Fruit fly (Drosophila melanogaster): ENCODE data around the gene S-Lap2.

The S-Lap2 gene

dm6 chr3L:8619588-8619987, at the start of gene S-Lap2:
Gene S-Lap2 (plus strand): TSS chr3L:8619888.
- TF ChIP-seq h (optimal IDR thresholded peaks at IDR 0.05) (no peak), psq (optimal IDR thresholded peaks at IDR 0.05) (no peak), Sin3A (optimal IDR thresholded peaks at IDR 0.05) (no peak), Myc (optimal IDR thresholded peaks at IDR 0.05) (no peak), insv (optimal IDR thresholded peaks at IDR 0.05) (no peak), ttk (optimal IDR thresholded peaks at IDR 0.05) (no peak)

dm6 chr3L:8575844-8576842, 43.5 kb upstream of the S-Lap2 start, which contains the start of the genes CG6638 and CG43078:
Gene CG6638 (minus strand): TSS chr3L:8576078.
Gene CG43078 (plus strand): TSS chr3L:8576808.
- TF ChIP-seq Myc (optimal IDR thresholded peaks at IDR 0.05) = no peak
- no peak for TF ChIP-seq h (optimal IDR thresholded peaks at IDR 0.05)
- no peak for TF ChIP-seq Sin3A (optimal IDR thresholded peaks at IDR 0.05)
- no peak for TF ChIP-seq ttk (optimal IDR thresholded peaks at IDR 0.05)
- TF ChIP-seq insv (optimal IDR thresholded peaks at IDR 0.05) = no peak
- TF ChIP-seq psq (optimal IDR thresholded peaks at IDR 0.05) = no peak

DNA sequence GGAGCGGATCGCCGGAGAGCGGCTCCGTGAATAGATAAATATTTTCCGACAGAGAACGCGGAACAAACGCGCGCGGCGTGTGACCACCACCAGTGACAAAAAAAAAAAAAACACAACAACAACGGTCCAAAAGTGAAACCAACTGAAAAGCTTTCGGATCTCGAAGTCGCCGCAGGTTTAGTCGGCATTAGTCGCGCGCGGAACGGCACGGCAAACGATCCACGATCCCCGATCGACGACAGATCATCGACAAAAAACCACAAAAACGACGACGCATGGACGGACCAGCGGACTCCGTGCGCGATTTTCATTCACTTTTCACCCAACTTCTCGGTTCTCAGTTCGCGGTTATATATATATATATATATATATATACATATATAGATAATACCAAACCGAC, 41.2 kb upstream of the S-Lap2 start:
- TF ChIP-seq insv (optimal IDR thresholded peaks at IDR 0.05) (no peak), ttk (optimal IDR thresholded peaks at IDR 0.05) (no peak), Myc (optimal IDR thresholded peaks at IDR 0.05) (no peak), h (optimal IDR thresholded peaks at IDR 0.05) (no peak), Sin3A (optimal IDR thresholded peaks at IDR 0.05) (no peak), psq (optimal IDR thresholded peaks at IDR 0.05) (no peak)

- no peak for TF ChIP-seq Sin3A (optimal IDR thresholded peaks at IDR 0.05)
Observed at dm6 chr3L:8579513-8579912, 40.2 kb upstream of the S-Lap2 start.

DNA sequence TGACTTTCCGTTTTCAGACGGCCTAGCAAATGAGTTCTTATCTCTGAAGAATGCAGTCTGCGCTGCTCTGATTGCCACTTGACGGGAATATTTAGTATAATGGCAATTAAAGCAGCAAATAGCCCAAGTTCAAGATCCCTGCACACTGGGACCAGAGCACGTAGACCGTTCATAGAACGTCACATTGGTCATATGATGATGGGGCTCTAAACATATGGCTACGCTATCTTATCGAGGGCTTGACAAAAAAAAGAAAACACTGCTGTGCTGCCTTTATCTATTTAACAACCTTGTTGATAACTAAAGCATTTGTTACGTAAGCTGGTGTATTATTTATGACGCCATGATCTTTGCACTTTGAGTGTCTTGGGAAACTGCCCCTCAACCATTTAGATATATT, 38.9 kb upstream of the S-Lap2 start:
- TF ChIP-seq Sin3A (optimal IDR thresholded peaks at IDR 0.05) = no peak
- TF ChIP-seq psq (optimal IDR thresholded peaks at IDR 0.05) = no peak
- no peak for TF ChIP-seq ttk (optimal IDR thresholded peaks at IDR 0.05)
- TF ChIP-seq Myc (optimal IDR thresholded peaks at IDR 0.05) = no peak
- no peak for TF ChIP-seq insv (optimal IDR thresholded peaks at IDR 0.05)
- TF ChIP-seq h (optimal IDR thresholded peaks at IDR 0.05) = no peak

DNA sequence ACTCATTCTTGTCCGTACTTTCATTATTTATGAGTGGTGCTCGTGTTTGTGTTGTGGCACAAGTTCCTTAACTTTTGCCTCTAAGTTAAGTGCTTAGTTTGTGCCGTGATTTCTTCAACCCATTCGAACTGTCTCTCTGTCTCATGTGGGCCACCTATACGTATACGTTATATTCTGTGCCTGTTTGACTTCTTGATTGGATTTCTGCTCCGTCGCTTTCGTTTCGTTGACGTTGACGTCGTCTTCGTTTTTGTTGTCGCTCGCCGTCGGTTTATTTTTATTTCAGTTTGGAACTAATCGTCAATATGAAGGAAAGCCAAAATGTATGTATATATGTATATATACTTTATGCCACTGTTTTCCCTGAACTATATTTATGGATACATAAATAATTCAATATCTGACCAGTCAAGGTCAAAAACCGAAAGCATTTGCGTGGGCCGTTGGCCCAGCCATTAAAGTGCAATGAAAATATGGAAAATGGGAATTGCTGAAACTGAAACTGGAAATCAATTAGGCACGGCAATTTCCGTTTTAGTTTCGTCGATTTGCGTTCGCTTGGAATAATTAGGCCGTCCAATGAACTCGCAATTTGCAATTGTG, 37.5 kb upstream of the S-Lap2 start:
- TF ChIP-seq Myc (optimal IDR thresholded peaks at IDR 0.05) (no peak), ttk (optimal IDR thresholded peaks at IDR 0.05) (no peak), h (optimal IDR thresholded peaks at IDR 0.05) (no peak), insv (optimal IDR thresholded peaks at IDR 0.05) (no peak), Sin3A (optimal IDR thresholded peaks at IDR 0.05) (no peak), psq (optimal IDR thresholded peaks at IDR 0.05) (no peak)

- TF ChIP-seq ttk (optimal IDR thresholded peaks at IDR 0.05) (no peak), h (optimal IDR thresholded peaks at IDR 0.05) (no peak), psq (optimal IDR thresholded peaks at IDR 0.05) (no peak), Myc (optimal IDR thresholded peaks at IDR 0.05) (no peak), Sin3A (optimal IDR thresholded peaks at IDR 0.05) (no peak), insv (optimal IDR thresholded peaks at IDR 0.05) (no peak)
Observed at dm6 chr3L:8584086-8584485, 35.6 kb upstream of the S-Lap2 start.

dm6 chr3L:8600752-8601433, 18.8 kb upstream of the S-Lap2 start, which contains the start of the genes Nelf-E and RpL14:
Gene Nelf-E (minus strand): TSS chr3L:8600879.
Gene RpL14 (plus strand): TSS chr3L:8601006.
- TF ChIP-seq ttk (optimal IDR thresholded peaks at IDR 0.05) (no peak), h (optimal IDR thresholded peaks at IDR 0.05) (no peak), psq (optimal IDR thresholded peaks at IDR 0.05) (no peak), Sin3A (optimal IDR thresholded peaks at IDR 0.05) (no peak), Myc (optimal IDR thresholded peaks at IDR 0.05) (no peak)

DNA sequence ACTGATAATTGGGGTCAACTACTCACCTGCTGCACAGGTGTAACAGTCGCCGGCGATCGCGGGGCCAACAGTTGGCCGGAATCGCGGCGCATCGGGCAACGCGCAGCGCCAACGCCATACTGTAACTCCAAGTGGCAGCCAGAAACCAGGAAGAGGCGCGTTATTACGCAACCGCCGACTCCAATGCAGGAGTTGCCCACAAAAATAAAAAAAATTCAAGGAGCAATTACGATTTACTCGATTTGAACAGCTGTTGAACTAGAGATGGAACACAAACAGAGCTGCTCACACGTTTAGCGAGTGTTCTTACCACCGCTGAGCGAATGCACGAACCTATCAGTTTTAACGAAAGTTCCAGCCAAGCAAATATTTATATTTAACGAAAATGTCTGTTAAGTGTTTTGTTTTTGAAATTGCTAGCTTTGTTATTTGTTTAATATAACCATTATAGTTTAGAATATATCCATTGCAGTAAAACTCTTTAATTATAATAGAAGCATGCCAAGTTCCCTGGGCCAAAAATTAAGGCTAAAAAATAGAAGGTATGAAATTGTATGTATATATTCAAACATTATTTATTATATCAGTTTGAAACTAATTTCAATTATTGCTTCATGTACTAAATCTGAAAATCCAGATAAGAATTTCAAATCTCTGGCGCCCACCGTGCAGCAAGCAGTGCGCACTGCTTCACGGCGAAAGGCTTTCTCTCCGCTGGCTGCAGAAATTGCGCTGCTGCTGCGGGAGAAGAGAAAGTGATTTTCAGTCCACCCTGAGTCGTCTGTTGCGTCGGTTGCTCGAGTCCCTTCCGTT, 15.6 kb upstream of the S-Lap2 start, which contains the start of the genes CG5989 and CG6282:
Gene CG5989 (minus strand): TSS at position 270 of the 813 bp plus-strand sequence.
Gene CG6282 (plus strand): TSS at position 778 of the 813 bp plus-strand sequence.
- TF ChIP-seq Myc (optimal IDR thresholded peaks at IDR 0.05) = no peak
- no peak for TF ChIP-seq h (optimal IDR thresholded peaks at IDR 0.05)
- no peak for TF ChIP-seq psq (optimal IDR thresholded peaks at IDR 0.05)
- TF ChIP-seq insv (optimal IDR thresholded peaks at IDR 0.05) = no peak
- no peak for TF ChIP-seq ttk (optimal IDR thresholded peaks at IDR 0.05)
- TF ChIP-seq Sin3A (optimal IDR thresholded peaks at IDR 0.05) = no peak

DNA sequence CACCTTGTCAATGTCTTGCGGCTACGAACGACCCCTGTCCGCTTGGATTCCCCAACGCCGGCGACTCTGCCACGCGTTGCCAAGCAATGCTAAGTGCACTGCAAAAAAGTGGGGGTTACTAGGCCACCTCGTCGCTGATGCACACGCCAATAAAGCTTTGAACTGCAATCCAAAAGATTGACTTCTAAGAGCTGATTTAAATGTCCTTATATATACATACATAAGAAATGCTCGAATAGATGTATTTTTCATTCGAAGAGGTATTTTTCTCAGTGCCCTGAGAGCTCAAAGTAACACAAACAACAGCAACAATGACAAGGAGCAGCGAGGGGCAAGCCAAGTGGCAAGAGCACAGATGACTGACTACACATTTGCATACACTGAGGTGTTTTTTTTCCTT, 12.2 kb upstream of the S-Lap2 start:
- TF ChIP-seq insv (optimal IDR thresholded peaks at IDR 0.05) = no peak
- no peak for TF ChIP-seq psq (optimal IDR thresholded peaks at IDR 0.05)
- TF ChIP-seq h (optimal IDR thresholded peaks at IDR 0.05) = no peak
- no peak for TF ChIP-seq ttk (optimal IDR thresholded peaks at IDR 0.05)
- TF ChIP-seq Myc (optimal IDR thresholded peaks at IDR 0.05) = no peak
- TF ChIP-seq Sin3A (optimal IDR thresholded peaks at IDR 0.05) = no peak

- TF ChIP-seq Sin3A (optimal IDR thresholded peaks at IDR 0.05) (no peak), h (optimal IDR thresholded peaks at IDR 0.05) (no peak), insv (optimal IDR thresholded peaks at IDR 0.05) (no peak), Myc (optimal IDR thresholded peaks at IDR 0.05) (no peak), psq (optimal IDR thresholded peaks at IDR 0.05) (no peak), ttk (optimal IDR thresholded peaks at IDR 0.05) (no peak)
Observed at dm6 chr3L:8616935-8617334, 2.8 kb upstream of the S-Lap2 start, which contains the start of gene S-Lap1. Gene S-Lap1 (plus strand): TSS chr3L:8617235.

All from Kc167 (cell line).